Fruit fly (Drosophila melanogaster) whole organism, embryonic: ENCODE data around the gene Lsd-1.

Source experiments
- Atf6 ChIP-seq: fragments of 200-800 bp; sonication (Bioruptor generic); IDR thresholded peaks from 2 replicates; pipeline ENCODE4 v1.3.6; 2022; ENCODE audit warnings: missing biosample characterization, missing genetic modification characterization
- CG10431 ChIP-seq: fragments of 200-800 bp; sonication (Bioruptor generic); optimal IDR thresholded peaks from 3 replicates; lab custom pipeline; 2018; ENCODE audit warnings: missing biosample characterization, mild to moderate bottlenecking, missing genetic modification characterization
- CG10654 ChIP-seq: fragments of 200-800 bp; sonication (Bioruptor generic); optimal IDR thresholded peaks from 2 replicates; lab custom pipeline; 2016; ENCODE audit warnings: missing biosample characterization, missing genetic modification characterization
- CG11696 ChIP-seq: fragments of 200-800 bp; sonication (Bioruptor generic); IDR thresholded peaks from 2 replicates; pipeline ENCODE4 v1.3.6; 2022; ENCODE audit warnings: missing biosample characterization, missing genetic modification characterization
- CG12744 ChIP-seq: fragments of 200-800 bp; sonication (Bioruptor generic); optimal IDR thresholded peaks from 2 replicates; lab custom pipeline; 2016; ENCODE audit warnings: missing biosample characterization, missing genetic modification characterization
- CG12769 ChIP-seq: fragments of 200-800 bp; sonication (Bioruptor generic); optimal IDR thresholded peaks from 2 replicates; lab custom pipeline; 2019; ENCODE audit warnings: missing biosample characterization, mild to moderate bottlenecking, missing genetic modification characterization, moderate library complexity
- CG12942 ChIP-seq: fragments of 200-800 bp; sonication (Bioruptor generic); optimal IDR thresholded peaks from 3 replicates; lab custom pipeline; 2016; ENCODE audit warnings: missing biosample characterization, missing genetic modification characterization
- CG14441 ChIP-seq: fragments of 200-800 bp; sonication (Bioruptor generic); IDR thresholded peaks from 2 replicates; pipeline ENCODE4 v1.3.6; 2022; ENCODE audit warnings: missing biosample characterization, missing genetic modification characterization
- CG1602 ChIP-seq: fragments of 200-800 bp; sonication (Bioruptor generic); optimal IDR thresholded peaks from 3 replicates; lab custom pipeline; 2016; ENCODE audit warnings: missing biosample characterization, missing genetic modification characterization
- CG17912 ChIP-seq: fragments of 200-800 bp; sonication (Bioruptor generic); optimal IDR thresholded peaks from 2 replicates; lab custom pipeline; 2018; ENCODE audit warnings: missing biosample characterization, mild to moderate bottlenecking, missing genetic modification characterization
- CG30403 ChIP-seq: fragments of 200-800 bp; sonication (Bioruptor generic); optimal IDR thresholded peaks from 3 replicates; lab custom pipeline; 2016; ENCODE audit warnings: missing biosample characterization, missing genetic modification characterization
- CG3163 ChIP-seq: fragments of 200-800 bp; sonication (Bioruptor generic); optimal IDR thresholded peaks from 3 replicates; lab custom pipeline; 2016; ENCODE audit warnings: missing biosample characterization, missing genetic modification characterization
- CG34422 ChIP-seq: fragments of 200-800 bp; sonication (Bioruptor generic); IDR thresholded peaks from 3 replicates; pipeline ENCODE4 v1.3.6; 2022; ENCODE audit warnings: missing biosample characterization, missing genetic modification characterization
- CG4360 ChIP-seq: fragments of 200-800 bp; sonication (Bioruptor generic); IDR thresholded peaks from 2 replicates; pipeline ENCODE4 v1.3.6; 2022; ENCODE audit warnings: missing biosample characterization, missing genetic modification characterization
- CG4617 ChIP-seq: fragments of 200-800 bp; sonication (Bioruptor generic); optimal IDR thresholded peaks from 3 replicates; lab custom pipeline; 2016; ENCODE audit warnings: missing biosample characterization, missing genetic modification characterization, borderline replicate concordance
- CG5953 ChIP-seq: fragments of 200-800 bp; sonication (Bioruptor generic); IDR thresholded peaks from 2 replicates; pipeline ENCODE4 v1.3.6; 2022; ENCODE audit warnings: missing biosample characterization, missing genetic modification characterization
- CG6654 ChIP-seq: fragments of 200-800 bp; sonication (Bioruptor generic); optimal IDR thresholded peaks from 2 replicates; lab custom pipeline; 2017; ENCODE audit warnings: missing biosample characterization, mild to moderate bottlenecking, missing genetic modification characterization
- CG7745 ChIP-seq: fragments of 200-800 bp; sonication (Bioruptor generic); optimal IDR thresholded peaks from 2 replicates; lab custom pipeline; 2018; ENCODE audit warnings: missing biosample characterization, mild to moderate bottlenecking, missing genetic modification characterization, moderate library complexity
- CG9215 ChIP-seq: fragments of 200-800 bp; sonication (Bioruptor generic); IDR thresholded peaks from 2 replicates; pipeline ENCODE4 v1.3.6; 2022; ENCODE audit warnings: missing biosample characterization, missing genetic modification characterization
- Dfd ChIP-seq, 2 experiments: fragments of >200 bp; optimal IDR thresholded peaks; 2 replicates each; lab custom pipeline; 2017; ENCODE audit warnings: missing biosample characterization in 2 of 2, missing genetic modification characterization in 2 of 2
- Fer2 ChIP-seq: fragments of 200-800 bp; sonication (Bioruptor generic); optimal IDR thresholded peaks from 2 replicates; lab custom pipeline; 2018; ENCODE audit warnings: missing biosample characterization, mild to moderate bottlenecking, missing genetic modification characterization, moderate library complexity
- Gug ChIP-seq: fragments of 200-800 bp; sonication (Bioruptor generic); IDR thresholded peaks from 4 replicates; pipeline ENCODE4 v1.3.6; 2022; ENCODE audit warnings: missing biosample characterization, missing genetic modification characterization
- HHEX ChIP-seq: fragments of 200-800 bp; sonication (Bioruptor generic); optimal IDR thresholded peaks from 3 replicates; lab custom pipeline; 2017; ENCODE audit warnings: missing biosample characterization, mild to moderate bottlenecking, missing genetic modification characterization, missing genetic modification reagents
- HLHmδ ChIP-seq: fragments of 200-800 bp; sonication (Bioruptor generic); optimal IDR thresholded peaks from 2 replicates; lab custom pipeline; 2018; ENCODE audit warnings: missing biosample characterization, mild to moderate bottlenecking, missing genetic modification characterization, moderate library complexity
- Jarid2 ChIP-seq: fragments of 200-800 bp; sonication (Bioruptor generic); optimal IDR thresholded peaks from 3 replicates; lab custom pipeline; 2017; ENCODE audit warnings: mild to moderate bottlenecking, missing biosample characterization, missing genetic modification reagents, missing genetic modification characterization
- Mrtf ChIP-seq: fragments of 200-800 bp; sonication (Bioruptor generic); IDR thresholded peaks from 3 replicates; pipeline ENCODE4 v1.3.6; 2022; ENCODE audit warnings: missing biosample characterization, missing genetic modification characterization
- Ravus ChIP-seq: fragments of 200-800 bp; sonication (Bioruptor generic); IDR thresholded peaks from 2 replicates; pipeline ENCODE4 v1.3.6; 2022; ENCODE audit warnings: missing biosample characterization, missing genetic modification characterization
- Sry-δ ChIP-seq: fragments of 200-800 bp; sonication (Bioruptor generic); optimal IDR thresholded peaks from 2 replicates; lab custom pipeline; 2016; ENCODE audit warnings: missing biosample characterization, missing genetic modification characterization
- Taf1 ChIP-seq: fragments of 200-800 bp; sonication (Bioruptor generic); IDR thresholded peaks from 2 replicates; pipeline ENCODE4 v1.3.6; 2022; ENCODE audit warnings: missing biosample characterization, missing genetic modification characterization
- amos ChIP-seq: fragments of 200-800 bp; sonication (Bioruptor generic); IDR thresholded peaks from 2 replicates; pipeline ENCODE4 v1.3.6; 2022; ENCODE audit warnings: missing biosample characterization, missing genetic modification characterization; ENCODE audit not compliant: partially characterized antibody
- ase ChIP-seq: fragments of 200-800 bp; sonication (Bioruptor generic); IDR thresholded peaks from 3 replicates; pipeline ENCODE4 v1.3.6; 2022; ENCODE audit warnings: missing biosample characterization, missing genetic modification characterization
- bowl ChIP-seq: fragments of 200-800 bp; sonication (Bioruptor generic); IDR thresholded peaks from 2 replicates; pipeline ENCODE4 v1.3.6; 2022; ENCODE audit warnings: missing biosample characterization, missing genetic modification characterization
- br ChIP-seq: fragments of >200 bp; optimal IDR thresholded peaks from 2 replicates; lab custom pipeline; 2017
- cad ChIP-seq: fragments of >200 bp; optimal IDR thresholded peaks from 2 replicates; lab custom pipeline; 2017; ENCODE audit warnings: missing biosample characterization, missing genetic modification characterization
- chif ChIP-seq, 2 experiments: fragments of 200-800 bp; sonication (Bioruptor generic); optimal IDR thresholded peaks; 3 replicates each; lab custom pipeline; 2016; ENCODE audit warnings: missing biosample characterization in 2 of 2, missing genetic modification characterization in 2 of 2
- chn ChIP-seq: fragments of 200-800 bp; sonication (Bioruptor generic); optimal IDR thresholded peaks from 2 replicates; lab custom pipeline; 2016; ENCODE audit warnings: missing biosample characterization, missing genetic modification characterization
- cwo ChIP-seq: fragments of 200-800 bp; sonication (Bioruptor generic); optimal IDR thresholded peaks from 3 replicates; lab custom pipeline; 2017; ENCODE audit warnings: missing biosample characterization, missing genetic modification characterization, mild to moderate bottlenecking, moderate library complexity, missing genetic modification reagents
- dmrt11E ChIP-seq: fragments of 200-800 bp; sonication (Bioruptor generic); optimal IDR thresholded peaks from 3 replicates; lab custom pipeline; 2018; ENCODE audit warnings: missing biosample characterization, mild to moderate bottlenecking, missing genetic modification characterization, moderate library complexity
- gem ChIP-seq: fragments of 200-800 bp; sonication (Bioruptor generic); optimal IDR thresholded peaks from 2 replicates; lab custom pipeline; 2019; ENCODE audit warnings: missing biosample characterization, mild to moderate bottlenecking, missing genetic modification characterization, moderate library complexity
- hth ChIP-seq: fragments of >200 bp; optimal IDR thresholded peaks from 2 replicates; lab custom pipeline; 2017; ENCODE audit warnings: inconsistent platforms
- insv ChIP-seq, 2 experiments: fragments of 200-800 bp; sonication (Bioruptor generic); optimal IDR thresholded peaks; 3 replicates each; lab custom pipeline; 2016 to 2018; ENCODE audit warnings: missing biosample characterization in 2 of 2, missing genetic modification characterization in 2 of 2
- jigr1 ChIP-seq: fragments of 200-800 bp; sonication (Bioruptor generic); IDR thresholded peaks from 3 replicates; pipeline ENCODE4 v1.3.6; 2022; ENCODE audit warnings: missing biosample characterization, missing genetic modification characterization
- ken ChIP-seq: fragments of 200-800 bp; sonication (Bioruptor generic); IDR thresholded peaks from 3 replicates; pipeline ENCODE4 v1.3.6; 2022; ENCODE audit warnings: missing biosample characterization, missing genetic modification characterization
- lab ChIP-seq: fragments of 200-800 bp; sonication (Bioruptor generic); optimal IDR thresholded peaks from 3 replicates; lab custom pipeline; 2017; ENCODE audit warnings: missing biosample characterization, missing genetic modification characterization, mild to moderate bottlenecking, moderate library complexity, missing genetic modification reagents
- ranshi ChIP-seq: fragments of 200-800 bp; sonication (Bioruptor generic); IDR thresholded peaks from 2 replicates; pipeline ENCODE4 v1.3.6; 2022; ENCODE audit warnings: missing biosample characterization, missing genetic modification characterization
- run ChIP-seq: fragments of 200-800 bp; sonication (Bioruptor generic); optimal IDR thresholded peaks from 3 replicates; lab custom pipeline; 2018; ENCODE audit warnings: missing biosample characterization, mild to moderate bottlenecking, missing genetic modification characterization
- schlank ChIP-seq: fragments of 200-800 bp; sonication (Bioruptor generic); optimal IDR thresholded peaks from 2 replicates; lab custom pipeline; 2018; ENCODE audit warnings: missing biosample characterization, mild to moderate bottlenecking, missing genetic modification characterization
- sd ChIP-seq: fragments of 200-800 bp; sonication (Bioruptor generic); optimal IDR thresholded peaks from 3 replicates; lab custom pipeline; 2018; ENCODE audit warnings: missing biosample characterization, mild to moderate bottlenecking, missing genetic modification characterization, moderate library complexity
- sens-2 ChIP-seq: fragments of 200-800 bp; sonication (Bioruptor generic); IDR thresholded peaks from 2 replicates; pipeline ENCODE4 v1.3.6; 2022; ENCODE audit warnings: missing biosample characterization, missing genetic modification characterization
- ssp ChIP-seq: fragments of 200-800 bp; sonication (Bioruptor generic); IDR thresholded peaks from 2 replicates; pipeline ENCODE4 v1.3.6; 2022; ENCODE audit warnings: missing biosample characterization, missing genetic modification characterization
- vvl ChIP-seq: fragments of 200-800 bp; sonication (Bioruptor generic); IDR thresholded peaks from 2 replicates; pipeline ENCODE4 v1.3.6; 2022; ENCODE audit warnings: missing biosample characterization, missing genetic modification characterization

The Lsd-1 gene

DNA sequence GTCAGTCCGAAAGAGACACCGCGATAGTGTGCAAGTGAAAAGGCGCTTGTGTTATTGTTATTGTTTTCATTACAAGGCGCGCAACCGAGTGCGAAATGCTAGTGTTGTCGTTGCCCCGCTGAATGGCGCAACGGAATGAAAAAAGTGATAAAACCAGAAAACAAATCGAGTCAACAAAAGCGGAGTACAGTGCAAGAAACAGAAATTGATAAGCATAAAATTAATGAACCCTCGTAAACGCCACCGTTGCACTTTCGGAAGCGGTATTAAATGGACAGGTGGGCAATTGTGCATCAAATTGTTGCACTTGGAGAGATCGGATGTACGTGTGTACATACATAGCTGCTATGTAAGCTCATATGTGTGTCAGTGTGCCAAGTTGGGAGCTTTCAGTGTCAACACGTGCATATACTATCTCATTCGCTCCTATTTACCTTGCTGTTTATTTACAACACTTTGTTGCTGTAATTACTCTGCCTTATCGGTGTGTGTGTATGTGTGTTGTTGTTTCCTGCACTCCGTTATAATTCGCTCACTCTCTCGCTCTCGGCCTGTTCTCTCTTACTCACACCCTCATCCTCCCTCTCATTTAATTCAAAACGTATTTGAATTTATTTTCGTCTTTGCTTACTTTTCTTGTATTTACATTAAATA is 40.1 kb upstream of the Lsd-1 start (continued):
- no peak for TF ChIP-seq CG10431 (GFP tag; lab: Kevin White, UChicago)
- peak; percentile 69 for TF ChIP-seq CG4360 (GFP tag; lab: Robert Waterston, UW)
- no peak for TF ChIP-seq CG6654 (GFP tag; lab: Kevin White, UChicago)
- TF ChIP-seq amos (GFP tag; lab: Robert Waterston, UW) = no peak; the same call in 1 of the 2 replicates
- TF ChIP-seq cad (GFP tag; lab: Kevin White, UChicago) = no peak
- peak in 1 of 2 experiments; percentile 32 for TF ChIP-seq insv (GFP tag; optimal IDR thresholded peaks at IDR 0.05; lab: Kevin White, UChicago)
- TF ChIP-seq CG14441 (GFP tag; lab: Robert Waterston, UW) = peak; percentile 43; the same call in 1 of the 2 replicates
- TF ChIP-seq Fer2 = no peak
- TF ChIP-seq dmrt11E = no peak
- TF ChIP-seq ase (GFP tag; lab: Robert Waterston, UW) = peak; percentile 50; the same call in 1 of the 3 replicates
- peak; percentile 61; the same call in 1 of the 2 replicates for TF ChIP-seq ranshi
- peak; percentile 36 for TF ChIP-seq HLHmδ (GFP tag; lab: Kevin White, UChicago)
- TF ChIP-seq Jarid2 = peak; percentile 38
- TF ChIP-seq CG5953 (GFP tag; lab: Robert Waterston, UW) = peak; percentile 54; the same call in 1 of the 2 replicates
- TF ChIP-seq cwo (GFP tag; lab: Kevin White, UChicago) = peak; percentile 73
- TF ChIP-seq CG34422 (GFP tag; lab: Robert Waterston, UW) = 0 out of 3 replicates have a peak, but pooled peaks have one; percentile 49
- TF ChIP-seq CG11696 (GFP tag; lab: Robert Waterston, UW) = peak; percentile 56
- TF ChIP-seq chn (GFP tag; lab: Kevin White, UChicago) = no peak
- peak; percentile 43 for TF ChIP-seq run (tag; lab: Kevin White, UChicago)
- peak; percentile 49; the same call in 1 of the 2 replicates for TF ChIP-seq bowl (GFP tag; lab: Robert Waterston, UW)
- 0 out of 3 replicates have a peak, but pooled peaks have one; percentile 12 for TF ChIP-seq jigr1
- no peak for TF ChIP-seq CG12744 (GFP tag; lab: Kevin White, UChicago)
- no peak for TF ChIP-seq Gug
- no peak for TF ChIP-seq CG1602
- TF ChIP-seq CG17912 = peak; percentile 32
- TF ChIP-seq CG9215 (GFP tag; lab: Robert Waterston, UW) = no peak
- 0 out of 3 replicates have a peak, but pooled peaks have one; percentile 12 for TF ChIP-seq ken (GFP tag; lab: Robert Waterston, UW)
- TF ChIP-seq sd (tag; lab: Kevin White, UChicago) = no peak
- TF ChIP-seq CG3163 = no peak
- no peak for TF ChIP-seq CG12769 (tag; lab: Kevin White, UChicago)
- no peak for TF ChIP-seq sens-2 (GFP tag; lab: Robert Waterston, UW)
- TF ChIP-seq Dfd (GFP tag; optimal IDR thresholded peaks at IDR 0.05; lab: Kevin White, UChicago) = no peak
- peak; percentile 32 for TF ChIP-seq schlank (tag; lab: Kevin White, UChicago)
- TF ChIP-seq gem (tag; lab: Kevin White, UChicago) = peak; percentile 48
- TF ChIP-seq CG12942 = no peak
- TF ChIP-seq Sry-δ = no peak
- TF ChIP-seq ssp (GFP tag; lab: Robert Waterston, UW) = no peak
- TF ChIP-seq vvl (GFP tag; lab: Robert Waterston, UW) = peak; percentile 78
- TF ChIP-seq chif (GFP tag; optimal IDR thresholded peaks at IDR 0.05; lab: Kevin White, UChicago) = peak in 1 of 2 experiments; percentile 35
- TF ChIP-seq br (lab: Kevin White, UChicago) = no peak
- TF ChIP-seq Ravus = no peak
- peak; percentile 56 for TF ChIP-seq lab (GFP tag; lab: Kevin White, UChicago)
- no peak for TF ChIP-seq hth (lab: Kevin White, UChicago)
- TF ChIP-seq CG30403 (GFP tag; lab: Kevin White, UChicago) = no peak
- no peak for TF ChIP-seq CG10654 (GFP tag; lab: Kevin White, UChicago)
- no peak for TF ChIP-seq Mrtf (GFP tag; lab: Robert Waterston, UW)
- TF ChIP-seq CG4617 (GFP tag; lab: Kevin White, UChicago) = no peak
- TF ChIP-seq CG7745 (tag; lab: Kevin White, UChicago) = no peak
- TF ChIP-seq Atf6 (GFP tag; lab: Robert Waterston, UW) = peak; percentile 52; the same call in 1 of the 2 replicates
- peak; percentile 84 for TF ChIP-seq HHEX (GFP tag; lab: Kevin White, UChicago)
- peak; percentile 15; the same call in 1 of the 2 replicates for TF ChIP-seq Taf1
